Worm (Caenorhabditis elegans) whole organism, young adult: ENCODE data around the gene spe-51.

Experiments used
- B0019.2 ChIP-seq: fragments of 200-800 bp; sonication (Bioruptor generic); conservative IDR thresholded peaks from 2 replicates; pipeline ENCODE4 v1.3.6; 2022; ENCODE audit warnings: missing genetic modification reagents, missing genetic modification characterization, missing compliant biosample characterization
- F49E8.2 ChIP-seq: sonication (generic microtip); optimal IDR thresholded peaks from 3 replicates; lab custom pipeline; 2017; ENCODE audit warnings: missing genetic modification characterization, mild to moderate bottlenecking, missing compliant biosample characterization, antibody characterized with exemption, moderate library complexity; ENCODE audit not compliant: insufficient read depth
- F55B11.4 ChIP-seq: sonication (generic microtip); optimal IDR thresholded peaks from 2 replicates; lab custom pipeline; 2016; ENCODE audit warnings: missing compliant biosample characterization, missing genetic modification characterization, borderline replicate concordance; ENCODE audit not compliant: insufficient read depth
- F57C9.4 ChIP-seq: sonication (generic microtip); optimal IDR thresholded peaks from 2 replicates; lab custom pipeline; 2017; ENCODE audit warnings: mild to moderate bottlenecking, missing genetic modification characterization, missing compliant biosample characterization
- K11D2.4 ChIP-seq: fragments of 200-800 bp; sonication (Bioruptor generic); IDR thresholded peaks from 2 replicates; pipeline ENCODE4 v1.3.6; 2022; ENCODE audit warnings: missing genetic modification reagents, missing genetic modification characterization, missing compliant biosample characterization
- T26A5.8 ChIP-seq: sonication (generic microtip); optimal IDR thresholded peaks from 2 replicates; lab custom pipeline; 2016; ENCODE audit warnings: missing genetic modification characterization, missing compliant biosample characterization
- Y53G8AR.9 ChIP-seq: fragments of 200-800 bp; sonication (Bioruptor generic); conservative IDR thresholded peaks from 2 replicates; pipeline ENCODE4 v1.3.6; 2022; ENCODE audit warnings: missing genetic modification reagents, missing genetic modification characterization, missing compliant biosample characterization
- Y56A3A.18 ChIP-seq: fragments of 200-800 bp; sonication (Bioruptor generic); IDR thresholded peaks from 2 replicates; pipeline ENCODE4 v1.3.6; 2022; ENCODE audit warnings: missing genetic modification reagents, missing genetic modification characterization, missing compliant biosample characterization
- Y67H2A.10 ChIP-seq: fragments of 200-800 bp; sonication (Bioruptor generic); conservative IDR thresholded peaks from 2 replicates; pipeline ENCODE4 v1.3.6; 2022; ENCODE audit warnings: missing genetic modification reagents, missing genetic modification characterization, missing compliant biosample characterization
- Y95B8A.8 ChIP-seq: fragments of 200-800 bp; sonication (Bioruptor generic); IDR thresholded peaks from 2 replicates; pipeline ENCODE4 v1.3.6; 2022; ENCODE audit warnings: missing genetic modification reagents, missing genetic modification characterization, missing compliant biosample characterization
- akir-1 ChIP-seq: fragments of 200-800 bp; sonication (Bioruptor generic); optimal IDR thresholded peaks from 2 replicates; lab custom pipeline; 2018; ENCODE audit warnings: mild to moderate bottlenecking, missing genetic modification characterization, moderate library complexity, missing compliant biosample characterization
- aptf-2 ChIP-seq: fragments of 200-800 bp; sonication (Bioruptor generic); conservative IDR thresholded peaks from 2 replicates; pipeline ENCODE4 v1.3.6; 2022; ENCODE audit warnings: missing genetic modification reagents, missing genetic modification characterization, missing compliant biosample characterization
- attf-3 ChIP-seq: fragments of 200-800 bp; sonication (Bioruptor generic); conservative IDR thresholded peaks from 2 replicates; pipeline ENCODE4 v1.3.6; 2022; ENCODE audit warnings: missing genetic modification reagents, missing genetic modification characterization, missing compliant biosample characterization
- attf-6 ChIP-seq: fragments of 200-800 bp; sonication (Bioruptor generic); IDR thresholded peaks from 2 replicates; pipeline ENCODE4 v1.3.6; 2022; ENCODE audit warnings: missing genetic modification reagents, missing genetic modification characterization, missing compliant biosample characterization
- bed-2 ChIP-seq: fragments of 200-800 bp; sonication (Bioruptor generic); IDR thresholded peaks from 2 replicates; pipeline ENCODE4 v1.3.6; 2022; ENCODE audit warnings: missing genetic modification reagents, missing genetic modification characterization, missing compliant biosample characterization
- ccch-3 ChIP-seq: fragments of 200-800 bp; sonication (Bioruptor generic); optimal IDR thresholded peaks from 2 replicates; lab custom pipeline; 2018; ENCODE audit warnings: mild to moderate bottlenecking, missing genetic modification characterization, missing compliant biosample characterization
- cebp-2 ChIP-seq: fragments of 200-800 bp; sonication (Bioruptor generic); IDR thresholded peaks from 2 replicates; pipeline ENCODE4 v1.3.6; 2022; ENCODE audit warnings: missing genetic modification characterization, missing compliant biosample characterization
- ceh-27 ChIP-seq: fragments of 200-800 bp; sonication (Bioruptor generic); optimal IDR thresholded peaks from 2 replicates; lab custom pipeline; 2018; ENCODE audit warnings: mild to moderate bottlenecking, missing genetic modification characterization, moderate library complexity, missing compliant biosample characterization
- ceh-58 ChIP-seq: fragments of 200-800 bp; sonication (Bioruptor generic); IDR thresholded peaks from 2 replicates; pipeline ENCODE4 v1.3.6; 2022; ENCODE audit warnings: missing genetic modification characterization, missing compliant biosample characterization
- ceh-91 ChIP-seq: fragments of 200-800 bp; sonication (Bioruptor generic); IDR thresholded peaks from 2 replicates; pipeline ENCODE4 v1.3.6; 2022; ENCODE audit warnings: missing genetic modification reagents, missing genetic modification characterization, missing compliant biosample characterization
- chd-7 ChIP-seq: sonication (generic microtip); optimal IDR thresholded peaks from 2 replicates; lab custom pipeline; 2016; ENCODE audit warnings: mild to moderate bottlenecking, missing genetic modification characterization, moderate library complexity, missing compliant biosample characterization
- dox-1 ChIP-seq: fragments of 200-800 bp; sonication (Bioruptor generic); IDR thresholded peaks from 2 replicates; pipeline ENCODE4 v1.3.6; 2022; ENCODE audit warnings: missing genetic modification reagents, missing genetic modification characterization, missing compliant biosample characterization
- dpff-1 ChIP-seq: sonication (generic microtip); optimal IDR thresholded peaks from 2 replicates; lab custom pipeline; 2017; ENCODE audit warnings: mild to moderate bottlenecking, missing genetic modification characterization, missing compliant biosample characterization
- efl-1 ChIP-seq: fragments of 150-350 bp; optimal IDR thresholded peaks from 2 replicates; lab custom pipeline; 2014; ENCODE audit warnings: missing biosample characterization, missing genetic modification reagents, missing genetic modification characterization
- egl-18 ChIP-seq: fragments of 200-800 bp; sonication (Bioruptor generic); IDR thresholded peaks from 2 replicates; pipeline ENCODE4 v1.3.6; 2022; ENCODE audit warnings: missing genetic modification reagents, missing genetic modification characterization, missing compliant biosample characterization
- egrh-3 ChIP-seq: fragments of 200-800 bp; sonication (Bioruptor generic); IDR thresholded peaks from 2 replicates; pipeline ENCODE4 v1.3.6; 2022; ENCODE audit warnings: missing genetic modification reagents, missing genetic modification characterization, missing compliant biosample characterization
- hlh-26 ChIP-seq: fragments of 200-800 bp; sonication (Bioruptor generic); conservative IDR thresholded peaks from 2 replicates; pipeline ENCODE4 v1.3.6; 2022; ENCODE audit warnings: missing genetic modification reagents, missing genetic modification characterization, missing compliant biosample characterization
- lag-1 ChIP-seq: fragments of 200-800 bp; sonication (Bioruptor generic); IDR thresholded peaks from 2 replicates; pipeline ENCODE4 v1.3.6; 2022; ENCODE audit warnings: missing genetic modification reagents, missing genetic modification characterization, missing compliant biosample characterization
- lin-26 ChIP-seq: fragments of 200-800 bp; sonication (Bioruptor generic); IDR thresholded peaks from 2 replicates; pipeline ENCODE4 v1.3.6; 2022; ENCODE audit warnings: missing genetic modification reagents, missing genetic modification characterization, missing compliant biosample characterization
- lsl-1 ChIP-seq: fragments of 200-800 bp; sonication (Bioruptor generic); optimal IDR thresholded peaks from 2 replicates; lab custom pipeline; 2018; ENCODE audit warnings: mild to moderate bottlenecking, missing genetic modification characterization, moderate library complexity, missing compliant biosample characterization
- lsy-27 ChIP-seq: sonication (generic microtip); optimal IDR thresholded peaks from 2 replicates; lab custom pipeline; 2017; ENCODE audit warnings: missing genetic modification characterization, mild to moderate bottlenecking, missing compliant biosample characterization, antibody characterized with exemption, missing genotype, borderline replicate concordance; ENCODE audit not compliant: insufficient read depth
- madf-3 ChIP-seq: fragments of 200-800 bp; sonication (Bioruptor generic); IDR thresholded peaks from 2 replicates; pipeline ENCODE4 v1.3.6; 2022; ENCODE audit warnings: missing genetic modification reagents, missing genetic modification characterization, missing compliant biosample characterization
- madf-6 ChIP-seq: fragments of 200-800 bp; sonication (Bioruptor generic); IDR thresholded peaks from 2 replicates; pipeline ENCODE4 v1.3.6; 2022; ENCODE audit warnings: missing genetic modification reagents, missing genetic modification characterization, missing compliant biosample characterization
- mes-4 ChIP-seq: sonication (generic microtip); optimal IDR thresholded peaks from 2 replicates; lab custom pipeline; 2016; ENCODE audit warnings: missing genotype, missing genetic modification characterization, missing compliant biosample characterization
- nfya-1 ChIP-seq: sonication (generic microtip); optimal IDR thresholded peaks from 2 replicates; lab custom pipeline; 2017; ENCODE audit warnings: antibody characterized with exemption, missing compliant biosample characterization, missing genetic modification characterization, borderline replicate concordance; ENCODE audit not compliant: insufficient read depth
- nfya-2 ChIP-seq: fragments of 200-800 bp; sonication (Bioruptor generic); IDR thresholded peaks from 2 replicates; pipeline ENCODE4 v1.3.6; 2022; ENCODE audit warnings: missing genetic modification reagents, missing genetic modification characterization, missing compliant biosample characterization
- nfyb-1 ChIP-seq: fragments of 200-800 bp; sonication (Bioruptor generic); IDR thresholded peaks from 2 replicates; pipeline ENCODE4 v1.3.6; 2022; ENCODE audit warnings: missing genetic modification reagents, missing genetic modification characterization, missing compliant biosample characterization
- nhr-179 ChIP-seq: sonication (generic microtip); optimal IDR thresholded peaks from 2 replicates; lab custom pipeline; 2016; ENCODE audit warnings: mild to moderate bottlenecking, missing genetic modification characterization, missing compliant biosample characterization
- pbrm-1 ChIP-seq: fragments of 200-800 bp; sonication (Bioruptor generic); IDR thresholded peaks from 2 replicates; pipeline ENCODE4 v1.3.6; 2022; ENCODE audit warnings: missing genetic modification reagents, missing genetic modification characterization, missing compliant biosample characterization
- rpc-1 ChIP-seq, 2 experiments: fragments of 150-350 bp in 1 of 2; sonication (generic microtip) in 1 of 2; optimal IDR thresholded peaks; 2 replicates each; lab custom pipeline; 2014 to 2018; ENCODE audit warnings: missing biosample characterization in 1 of 2, missing genetic modification characterization in 1 of 2, missing genetic modification reagents in 1 of 2, missing genotype in 1 of 2
- tbx-9 ChIP-seq: sonication (generic microtip); optimal IDR thresholded peaks from 2 replicates; lab custom pipeline; 2016; ENCODE audit warnings: borderline replicate concordance, missing genetic modification characterization, inconsistent platforms, missing compliant biosample characterization
- xnd-1 ChIP-seq: sonication (generic microtip); optimal IDR thresholded peaks from 2 replicates; lab custom pipeline; 2016; ENCODE audit warnings: missing genotype, missing genetic modification reagents, missing genetic modification characterization, missing compliant biosample characterization
- zim-3 ChIP-seq: sonication (generic microtip); optimal IDR thresholded peaks from 2 replicates; lab custom pipeline; 2017; ENCODE audit warnings: mild to moderate bottlenecking, missing genetic modification characterization, moderate library complexity, missing compliant biosample characterization
- ztf-25 ChIP-seq: fragments of 200-800 bp; sonication (Bioruptor generic); IDR thresholded peaks from 2 replicates; pipeline ENCODE4 v1.3.6; 2022; ENCODE audit warnings: missing genetic modification reagents, missing genetic modification characterization, missing compliant biosample characterization
- ztf-26 ChIP-seq: sonication (generic microtip); optimal IDR thresholded peaks from 2 replicates; lab custom pipeline; 2017; ENCODE audit warnings: missing genetic modification characterization, missing compliant biosample characterization
- ztf-3 ChIP-seq: fragments of 200-800 bp; sonication (Bioruptor generic); optimal IDR thresholded peaks from 2 replicates; lab custom pipeline; 2018; ENCODE audit warnings: mild to moderate bottlenecking, missing genetic modification characterization, missing compliant biosample characterization

The spe-51 gene

DNA sequence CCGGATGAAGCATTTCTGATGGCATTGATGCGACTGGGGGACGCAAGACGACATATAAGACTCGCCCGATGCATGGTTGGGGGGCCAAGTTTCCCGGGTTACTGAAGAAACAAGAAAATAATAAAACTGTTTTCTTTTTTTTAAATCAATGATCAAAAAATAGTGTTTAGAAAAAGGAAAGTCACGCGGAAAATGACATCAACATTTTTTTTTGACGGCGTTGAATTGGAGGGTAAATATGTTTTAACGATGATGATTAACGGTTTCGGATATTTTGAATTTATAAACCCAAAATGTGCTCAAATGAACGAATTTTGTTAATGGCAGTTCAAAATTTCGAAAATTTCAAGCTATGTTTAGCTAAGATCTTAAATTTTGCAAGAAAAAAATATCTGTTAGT lies 11.3 kb downstream of the spe-51 start, which contains the start of gene ogdh-1:
Gene ogdh-1, minus strand, starts transcription at position 101 of the 400 bp plus-strand sequence.
- no peak for TF ChIP-seq efl-1 (GFP tag; lab: Kevin White, UChicago)
- no peak for TF ChIP-seq Y95B8A.8 (GFP tag; lab: Robert Waterston, UW)
- no peak for TF ChIP-seq F57C9.4
- TF ChIP-seq egrh-3 (GFP tag; lab: Robert Waterston, UW): no peak
- no peak for TF ChIP-seq ztf-3 (GFP tag; lab: Kevin White, UChicago)
- no peak for TF ChIP-seq zim-3 (tag; lab: Kevin White, UChicago)
- no peak for TF ChIP-seq rpc-1 (optimal IDR thresholded peaks at IDR 0.05; lab: Kevin White, UChicago)
- TF ChIP-seq rpc-1 (tag; optimal IDR thresholded peaks at IDR 0.05; lab: Kevin White, UChicago): no peak
- no peak for TF ChIP-seq ceh-58 (GFP tag; lab: Robert Waterston, UW)
- TF ChIP-seq nhr-179 (tag; lab: Kevin White, UChicago): no peak
- TF ChIP-seq Y56A3A.18 (GFP tag; lab: Robert Waterston, UW): no peak
- no peak for TF ChIP-seq ztf-26 (tag; lab: Kevin White, UChicago)

DNA sequence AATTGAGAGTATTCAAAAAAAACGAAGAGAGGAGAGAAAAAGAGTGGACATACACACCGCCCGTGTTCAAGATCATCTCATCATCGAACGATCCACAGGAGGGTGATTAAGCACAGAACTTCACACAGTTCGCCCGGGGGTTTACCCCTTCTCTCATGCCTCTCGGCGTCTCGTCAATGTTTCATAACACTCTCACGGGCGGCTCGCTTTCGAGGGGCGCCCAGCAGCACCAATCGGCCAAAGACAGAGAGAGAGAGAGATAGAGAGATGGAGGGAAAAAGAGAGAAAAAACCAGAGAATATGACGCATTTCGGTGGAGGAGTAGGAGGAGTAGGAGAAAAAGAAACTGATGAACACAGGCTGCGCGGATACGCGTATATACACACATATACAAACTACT lies 12.6 kb downstream of the spe-51 start:
- TF ChIP-seq nfyb-1 (GFP tag; lab: Robert Waterston, UW) (peak; percentile 59; the same call in 1 of the 2 replicates), dox-1 (peak; percentile 83; the same call in 1 of the 2 replicates), K11D2.4 (peak; percentile 57; the same call in 1 of the 2 replicates), Y67H2A.10 (no peak), hlh-26 (GFP tag; lab: Robert Waterston, UW) (no peak), nfya-1 (no peak), xnd-1 (tag; lab: Kevin White, UChicago) (no peak), F49E8.2 (tag; lab: Kevin White, UChicago) (no peak), pbrm-1 (GFP tag; lab: Robert Waterston, UW) (peak; percentile 52), ceh-27 (GFP tag; lab: Kevin White, UChicago) (peak; percentile 28), lin-26 (GFP tag; lab: Robert Waterston, UW) (peak; percentile 63; the same call in 1 of the 2 replicates), nfya-2 (GFP tag; lab: Robert Waterston, UW) (no peak), attf-3 (no peak), tbx-9 (tag; lab: Kevin White, UChicago) (no peak), lsy-27 (tag; lab: Kevin White, UChicago) (no peak), F55B11.4 (no peak), B0019.2 (GFP tag; lab: Robert Waterston, UW) (no peak), lag-1 (GFP tag; lab: Robert Waterston, UW) (no peak), Y56A3A.18 (GFP tag; lab: Robert Waterston, UW) (no peak), cebp-2 (no peak), mes-4 (tag; lab: Kevin White, UChicago) (no peak), T26A5.8 (tag; lab: Kevin White, UChicago) (no peak), chd-7 (tag; lab: Kevin White, UChicago) (no peak), egl-18 (GFP tag; lab: Robert Waterston, UW) (no peak), madf-6 (GFP tag; lab: Robert Waterston, UW) (no peak), madf-3 (GFP tag; lab: Robert Waterston, UW) (peak; percentile 26; the same call in 1 of the 2 replicates), Y53G8AR.9 (no peak), ccch-3 (GFP tag; lab: Kevin White, UChicago) (no peak), bed-2 (GFP tag; lab: Robert Waterston, UW) (no peak), akir-1 (GFP tag; lab: Kevin White, UChicago) (no peak), attf-6 (GFP tag; lab: Robert Waterston, UW) (no peak), lsl-1 (GFP tag; lab: Kevin White, UChicago) (no peak), aptf-2 (no peak), Y95B8A.8 (GFP tag; lab: Robert Waterston, UW) (0 out of 2 replicates have a peak, but pooled peaks have one; percentile 37), dpff-1 (tag; lab: Kevin White, UChicago) (no peak), ztf-25 (GFP tag; lab: Robert Waterston, UW) (no peak), ceh-91 (GFP tag; lab: Robert Waterston, UW) (no peak), rpc-1 (optimal IDR thresholded peaks at IDR 0.05; lab: Kevin White, UChicago) (no peak), rpc-1 (tag; optimal IDR thresholded peaks at IDR 0.05; lab: Kevin White, UChicago) (no peak)
